Worm (Caenorhabditis elegans) whole organism, mixed stage, embryonic: ENCODE results near the gene ZK180.5.

Experiments
- M03D4.4 ChIP-seq: sonication (generic microtip); optimal IDR thresholded peaks from 2 replicates; lab custom pipeline; 2017; ENCODE audit warnings: mild to moderate bottlenecking, missing genetic modification characterization, missing compliant biosample characterization
- bed-3 ChIP-seq: fragments of 200-800 bp; sonication (Bioruptor generic); optimal IDR thresholded peaks from 3 replicates; lab custom pipeline; 2018; ENCODE audit warnings: mild to moderate bottlenecking, missing genetic modification characterization, moderate library complexity, missing compliant biosample characterization
- ceh-39 ChIP-seq: fragments of 150-350 bp; optimal IDR thresholded peaks from 2 replicates; lab custom pipeline; 2014; ENCODE audit warnings: missing biosample characterization, missing genetic modification characterization
- ceh-43 ChIP-seq: fragments of 200-800 bp; sonication (Bioruptor generic); optimal IDR thresholded peaks from 2 replicates; lab custom pipeline; 2018; ENCODE audit warnings: mild to moderate bottlenecking, missing genetic modification characterization, moderate library complexity, missing compliant biosample characterization
- ceh-83 ChIP-seq: fragments of 200-800 bp; sonication (Bioruptor generic); optimal IDR thresholded peaks from 2 replicates; lab custom pipeline; 2018; ENCODE audit warnings: mild to moderate bottlenecking, missing genetic modification characterization, missing compliant biosample characterization
- elt-1 ChIP-seq: sonication (generic microtip); optimal IDR thresholded peaks from 2 replicates; lab custom pipeline; 2017; ENCODE audit warnings: missing genetic modification characterization, mild to moderate bottlenecking, missing compliant biosample characterization, antibody characterized with exemption, moderate library complexity, borderline replicate concordance; ENCODE audit not compliant: insufficient read depth
- lin-13 ChIP-seq: fragments of 150-350 bp; optimal IDR thresholded peaks from 2 replicates; lab custom pipeline; 2014; ENCODE audit warnings: missing biosample characterization, missing genetic modification characterization
- nhr-76 ChIP-seq: sonication (generic microtip); optimal IDR thresholded peaks from 2 replicates; lab custom pipeline; 2017; ENCODE audit warnings: missing biosample characterization, missing genetic modification characterization
- unc-39 ChIP-seq: fragments of 150-350 bp; optimal IDR thresholded peaks from 2 replicates; lab custom pipeline; 2014; ENCODE audit warnings: missing biosample characterization, missing genetic modification characterization
- unc-62 ChIP-seq: fragments of 150-350 bp; optimal IDR thresholded peaks from 2 replicates; lab custom pipeline; 2014; ENCODE audit warnings: missing biosample characterization, missing genetic modification reagents, missing genetic modification characterization

Gene ZK180.5

DNA sequence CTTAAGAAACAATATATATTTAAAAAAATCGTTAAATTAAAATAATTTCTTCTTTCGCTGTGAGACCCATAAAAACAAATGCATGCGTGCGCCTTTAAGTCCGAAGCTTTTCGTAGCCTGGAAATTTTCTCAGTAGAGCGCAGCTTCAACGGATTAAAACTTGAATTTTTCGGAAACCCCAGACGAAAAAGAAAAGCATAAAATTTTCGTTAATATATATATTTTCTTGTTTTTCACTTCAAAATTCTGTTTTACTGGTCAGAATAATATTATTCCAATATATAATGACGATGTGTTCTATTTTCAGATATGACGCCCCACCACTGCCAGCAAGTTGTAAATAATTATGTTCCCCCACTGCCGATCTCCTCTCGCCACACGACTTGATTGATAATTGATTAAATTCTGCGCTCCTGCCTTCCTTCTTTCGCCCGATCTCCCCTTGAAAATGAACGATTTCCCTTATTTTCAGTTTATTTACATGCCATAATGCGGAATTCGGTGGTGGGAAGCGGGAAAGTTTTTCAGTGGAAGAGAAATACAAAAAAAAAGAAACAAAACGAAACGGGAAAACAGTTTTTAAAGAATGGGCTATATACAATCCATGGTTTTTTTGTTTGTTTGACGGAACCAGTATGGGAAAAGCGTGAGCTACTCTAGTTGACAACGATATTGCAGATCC, 48.8 kb downstream of the ZK180.5 start:
- peak; percentile 6 for TF ChIP-seq ceh-83 (GFP tag; lab: Kevin White, UChicago)
- TF ChIP-seq elt-1 (tag; lab: Kevin White, UChicago), result no peak

DNA sequence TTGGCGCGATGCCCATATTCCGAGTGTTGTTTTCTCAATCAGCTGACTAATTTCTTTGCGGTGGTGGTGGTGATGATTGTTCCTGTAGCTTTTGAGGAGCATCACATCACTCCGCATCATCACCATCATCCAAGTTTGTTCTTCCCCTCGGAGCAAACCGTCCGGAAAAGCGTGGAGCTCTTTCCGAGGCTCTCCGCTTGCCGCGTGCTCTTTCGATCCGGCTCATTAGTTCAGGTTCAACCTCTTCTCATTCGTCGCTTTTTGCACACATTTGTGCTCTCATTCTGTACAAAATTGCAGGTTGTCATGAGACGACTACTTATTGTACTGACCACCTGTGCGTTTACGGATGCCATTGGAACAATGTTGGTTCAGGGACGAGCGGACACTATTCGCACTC, 51.8 kb downstream of the ZK180.5 start, which contains the start of gene M01H9.5:
M01H9.5 (plus strand) TSS at position 301 of the 400 bp plus-strand sequence.
- TF ChIP-seq M03D4.4 (tag; lab: Kevin White, UChicago) (no peak), ceh-43 (GFP tag; lab: Kevin White, UChicago) (no peak), ceh-39 (tag; lab: Kevin White, UChicago) (no peak), lin-13 (tag; lab: Kevin White, UChicago) (no peak), bed-3 (GFP tag; lab: Kevin White, UChicago) (no peak), unc-39 (tag; lab: Kevin White, UChicago) (no peak), unc-62 (no peak), nhr-76 (tag; lab: Kevin White, UChicago) (no peak)
